Fruit fly (Drosophila melanogaster) whole organism, adult: ENCODE measurements around the gene slif.
A peak's percentile ranks its signal among the peaks of the same experiment; 100 is the strongest.

ENCODE experiments used
- CG11617 ChIP-seq: fragments of 200-800 bp; sonication (Bioruptor generic); optimal IDR thresholded peaks from 2 replicates; lab custom pipeline; 2017; ENCODE audit warnings: mild to moderate bottlenecking, missing biosample characterization, missing genetic modification reagents, missing genetic modification characterization
- CG12768 ChIP-seq: fragments of 200-800 bp; sonication (Bioruptor generic); optimal IDR thresholded peaks from 2 replicates; lab custom pipeline; 2017; ENCODE audit warnings: missing biosample characterization, missing genetic modification characterization, mild to moderate bottlenecking, moderate library complexity, missing genetic modification reagents
- CG14711 ChIP-seq: fragments of 200-800 bp; sonication (Bioruptor generic); optimal IDR thresholded peaks from 2 replicates; lab custom pipeline; 2018; ENCODE audit warnings: missing biosample characterization, mild to moderate bottlenecking, missing genetic modification characterization, moderate library complexity
- CG1620 ChIP-seq: fragments of 200-800 bp; sonication (Bioruptor generic); optimal IDR thresholded peaks from 2 replicates; lab custom pipeline; 2016; ENCODE audit warnings: missing biosample characterization, missing genetic modification characterization
- CG33017 ChIP-seq: fragments of 200-800 bp; sonication (Bioruptor generic); optimal IDR thresholded peaks from 2 replicates; lab custom pipeline; 2018; ENCODE audit warnings: missing biosample characterization, mild to moderate bottlenecking, missing genetic modification characterization, moderate library complexity
- CG5204 ChIP-seq: fragments of 200-800 bp; sonication (Bioruptor generic); optimal IDR thresholded peaks from 2 replicates; lab custom pipeline; 2016; ENCODE audit warnings: missing biosample characterization, missing genetic modification characterization
- CG7045 ChIP-seq: fragments of 200-800 bp; sonication (Bioruptor generic); optimal IDR thresholded peaks from 2 replicates; lab custom pipeline; 2017; ENCODE audit warnings: missing biosample characterization, mild to moderate bottlenecking, missing genetic modification characterization
- CG7101 ChIP-seq: fragments of 200-800 bp; sonication (Bioruptor generic); optimal IDR thresholded peaks from 2 replicates; lab custom pipeline; 2018; ENCODE audit warnings: missing biosample characterization, mild to moderate bottlenecking, missing genetic modification characterization, moderate library complexity
- Clk ChIP-seq: fragments of 200-800 bp; sonication (Bioruptor generic); optimal IDR thresholded peaks from 2 replicates; lab custom pipeline; 2017; ENCODE audit warnings: missing biosample characterization, missing genetic modification characterization
- Crg-1 ChIP-seq: fragments of 200-800 bp; sonication (Bioruptor generic); optimal IDR thresholded peaks from 2 replicates; lab custom pipeline; 2016; ENCODE audit warnings: missing biosample characterization, missing genetic modification characterization
- Hr96 ChIP-seq: fragments of 200-800 bp; sonication (Bioruptor generic); optimal IDR thresholded peaks from 2 replicates; lab custom pipeline; 2016; ENCODE audit warnings: missing biosample characterization, missing genetic modification characterization
- Mnt ChIP-seq: fragments of 200-800 bp; sonication (Bioruptor generic); optimal IDR thresholded peaks from 2 replicates; lab custom pipeline; 2016; ENCODE audit warnings: missing biosample characterization, mild to moderate bottlenecking, missing genetic modification characterization
- bab1 ChIP-seq: fragments of 200-800 bp; sonication (Bioruptor generic); optimal IDR thresholded peaks from 3 replicates; lab custom pipeline; 2019; ENCODE audit warnings: missing biosample characterization, mild to moderate bottlenecking, missing genetic modification characterization, moderate library complexity
- cic ChIP-seq: fragments of 200-800 bp; sonication (Bioruptor generic); optimal IDR thresholded peaks from 2 replicates; lab custom pipeline; 2017; ENCODE audit warnings: missing biosample characterization, mild to moderate bottlenecking, missing genetic modification characterization, moderate library complexity
- cnc ChIP-seq, 2 experiments: fragments of >200 bp; optimal IDR thresholded peaks; 2 replicates each; lab custom pipeline; 2017
- kay ChIP-seq: fragments of 200-800 bp; sonication (Bioruptor generic); peaks from one replicate; lab custom pipeline; 2016; ENCODE audit warnings: missing biosample characterization, missing genetic modification characterization, borderline replicate concordance
- ovo ChIP-seq: fragments of 200-800 bp; sonication (Bioruptor generic); optimal IDR thresholded peaks from 2 replicates; lab custom pipeline; 2016; ENCODE audit warnings: missing biosample characterization, missing genetic modification characterization
- pad ChIP-seq: fragments of 200-800 bp; sonication (Bioruptor generic); optimal IDR thresholded peaks from 3 replicates; lab custom pipeline; 2017; ENCODE audit warnings: missing biosample characterization, missing genetic modification characterization, mild to moderate bottlenecking, moderate library complexity, missing genetic modification reagents
- tj ChIP-seq: fragments of 200-800 bp; sonication (Bioruptor generic); optimal IDR thresholded peaks from 3 replicates; lab custom pipeline; 2017; ENCODE audit warnings: missing biosample characterization, mild to moderate bottlenecking, missing genetic modification characterization, moderate library complexity
- toe ChIP-seq: fragments of 200-800 bp; sonication (Bioruptor generic); optimal IDR thresholded peaks from 2 replicates; lab custom pipeline; 2016; ENCODE audit warnings: missing biosample characterization, missing genetic modification characterization

Gene slif

dm6 chr3L:22909325-22909904 lies 28.6 kb downstream of the slif start:
- no peak for TF ChIP-seq Mnt (GFP tag; lab: Kevin White, UChicago)
- peak; percentile 91 for TF ChIP-seq CG12768 (GFP tag; lab: Kevin White, UChicago)

- TF ChIP-seq bab1 (GFP tag; lab: Kevin White, UChicago) (no peak), CG14711 (tag; lab: Kevin White, UChicago) (no peak), CG33017 (tag; lab: Kevin White, UChicago) (no peak), Crg-1 (no peak), Hr96 (GFP tag; lab: Kevin White, UChicago) (no peak), CG5204 (no peak), kay (GFP tag; lab: Kevin White, UChicago) (no peak), CG7101 (tag; lab: Kevin White, UChicago) (no peak), Clk (GFP tag; lab: Kevin White, UChicago) (no peak), cic (no peak), pad (no peak), Mnt (GFP tag; lab: Kevin White, UChicago) (no peak), tj (GFP tag; lab: Kevin White, UChicago) (no peak), cnc (optimal IDR thresholded peaks at IDR 0.05; lab: Kevin White, UChicago) (no peak), CG7045 (GFP tag; lab: Kevin White, UChicago) (no peak), CG12768 (GFP tag; lab: Kevin White, UChicago) (no peak), toe (GFP tag; lab: Kevin White, UChicago) (no peak), CG1620 (GFP tag; lab: Kevin White, UChicago) (no peak), CG11617 (GFP tag; lab: Kevin White, UChicago) (no peak), ovo (GFP tag; lab: Kevin White, UChicago) (no peak)
Observed at dm6 chr3L:22909914-22910541, 29.2 kb downstream of the slif start, which contains the start of gene CG12768. CG12768 (plus strand) TSS chr3L:22910491.

- TF ChIP-seq cic (no peak), Mnt (GFP tag; lab: Kevin White, UChicago) (no peak), CG11617 (GFP tag; lab: Kevin White, UChicago) (no peak), CG12768 (GFP tag; lab: Kevin White, UChicago) (no peak), kay (GFP tag; lab: Kevin White, UChicago) (no peak), CG33017 (tag; lab: Kevin White, UChicago) (no peak), pad (no peak), CG14711 (tag; lab: Kevin White, UChicago) (no peak), CG1620 (GFP tag; lab: Kevin White, UChicago) (no peak)
Observed at dm6 chr3L:22940249-22940648, 59.4 kb downstream of the slif start.
